Worm (Caenorhabditis elegans): ENCODE measurements around the gene C37C3.10.

DNA sequence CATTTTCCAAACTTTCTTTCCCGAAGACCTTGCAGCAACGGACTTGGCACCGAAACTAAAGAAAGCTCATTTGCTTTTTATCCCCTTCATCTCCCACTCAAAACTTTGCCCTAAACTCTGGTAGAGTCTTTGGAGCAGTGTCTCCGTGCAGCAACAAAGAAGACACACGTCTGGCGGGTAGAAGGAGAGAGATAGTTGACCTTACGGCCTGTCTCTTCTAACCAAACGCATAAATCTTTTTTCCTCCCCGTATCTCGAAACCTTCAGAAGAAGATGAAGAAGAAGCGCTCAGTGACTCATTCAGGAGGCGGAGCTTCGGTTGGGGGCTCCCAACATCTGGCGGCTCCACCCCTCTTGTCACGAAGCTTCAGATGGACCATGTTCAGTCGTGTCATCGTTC is 36.5 kb downstream of the C37C3.10 start:
- TF ChIP-seq dve-1 (tag; optimal IDR thresholded peaks at IDR 0.05) (no peak), unc-42 (tag; optimal IDR thresholded peaks at IDR 0.05) (no peak), F13H6.1 (tag; optimal IDR thresholded peaks at IDR 0.05) (no peak)
